Worm (Caenorhabditis elegans) whole organism, L2 larva: Measurements from ENCODE around the gene F41G3.6.

Experiments
- F13H6.1 ChIP-seq: sonication (generic microtip); optimal IDR thresholded peaks from 2 replicates; lab custom pipeline; 2016; ENCODE audit warnings: missing genetic modification characterization, missing compliant biosample characterization
- lin-13 ChIP-seq: fragments of 150-350 bp; optimal IDR thresholded peaks from 2 replicates; lab custom pipeline; 2014; ENCODE audit warnings: missing biosample characterization, missing genetic modification reagents, missing genetic modification characterization

- TF ChIP-seq lin-13 (GFP tag; lab: Kevin White, UChicago) (no peak), F13H6.1 (tag; lab: Kevin White, UChicago) (no peak)
Observed at ce11 chrII:6698784-6699183, 43.9 kb upstream of the F41G3.6 start, which contains the start of gene C18H9.1.
